Worm (Caenorhabditis elegans) whole organism, young adult: ENCODE measurements around the gene nhr-146.

Experiments used
- B0019.2 ChIP-seq: fragments of 200-800 bp; sonication (Bioruptor generic); conservative IDR thresholded peaks from 2 replicates; pipeline ENCODE4 v1.3.6; 2022; ENCODE audit warnings: missing genetic modification reagents, missing genetic modification characterization, missing compliant biosample characterization
- B0035.1 ChIP-seq: sonication (generic microtip); optimal IDR thresholded peaks from 2 replicates; lab custom pipeline; 2016; ENCODE audit warnings: missing genetic modification characterization, mild to moderate bottlenecking, missing compliant biosample characterization, missing genotype, missing genetic modification reagents
- F10E7.11 ChIP-seq: sonication (generic microtip); optimal IDR thresholded peaks from 2 replicates; lab custom pipeline; 2017; ENCODE audit warnings: mild to moderate bottlenecking, missing genetic modification characterization, moderate library complexity, missing compliant biosample characterization
- F22D6.2 ChIP-seq: sonication (generic microtip); optimal IDR thresholded peaks from 2 replicates; lab custom pipeline; 2016; ENCODE audit warnings: mild to moderate bottlenecking, missing genetic modification characterization, missing compliant biosample characterization
- F33H1.4 ChIP-seq: fragments of 200-800 bp; sonication (Bioruptor generic); IDR thresholded peaks from 2 replicates; pipeline ENCODE4 v1.3.6; 2022; ENCODE audit warnings: missing genetic modification reagents, missing genetic modification characterization, missing compliant biosample characterization
- F57A8.1 ChIP-seq: fragments of 200-800 bp; sonication (Bioruptor generic); optimal IDR thresholded peaks from 2 replicates; lab custom pipeline; 2018; ENCODE audit warnings: mild to moderate bottlenecking, missing genetic modification characterization, moderate library complexity, missing compliant biosample characterization
- K11D2.4 ChIP-seq: fragments of 200-800 bp; sonication (Bioruptor generic); IDR thresholded peaks from 2 replicates; pipeline ENCODE4 v1.3.6; 2022; ENCODE audit warnings: missing genetic modification reagents, missing genetic modification characterization, missing compliant biosample characterization
- T07F8.4 ChIP-seq: sonication (generic microtip); optimal IDR thresholded peaks from 2 replicates; lab custom pipeline; 2016; ENCODE audit warnings: mild to moderate bottlenecking, missing genetic modification characterization, moderate library complexity, missing compliant biosample characterization
- Y67H2A.10 ChIP-seq: fragments of 200-800 bp; sonication (Bioruptor generic); conservative IDR thresholded peaks from 2 replicates; pipeline ENCODE4 v1.3.6; 2022; ENCODE audit warnings: missing genetic modification reagents, missing genetic modification characterization, missing compliant biosample characterization
- Y79H2A.3 ChIP-seq: fragments of 200-800 bp; sonication (Bioruptor generic); conservative IDR thresholded peaks from 2 replicates; pipeline ENCODE4 v1.3.6; 2022; ENCODE audit warnings: missing genetic modification reagents, missing genetic modification characterization, missing compliant biosample characterization
- Y95B8A.8 ChIP-seq: fragments of 200-800 bp; sonication (Bioruptor generic); IDR thresholded peaks from 2 replicates; pipeline ENCODE4 v1.3.6; 2022; ENCODE audit warnings: missing genetic modification reagents, missing genetic modification characterization, missing compliant biosample characterization
- ama-1 ChIP-seq, 3 experiments: fragments of 150-350 bp in 1 of 3; sonication (generic microtip) in 2 of 3; optimal IDR thresholded peaks; 2 replicates each; lab custom pipeline; 2014 to 2018; ENCODE audit warnings: missing biosample characterization in 2 of 3, missing genetic modification characterization in 2 of 3, missing genetic modification reagents in 2 of 3
- aptf-3 ChIP-seq: fragments of 200-800 bp; sonication (Bioruptor generic); IDR thresholded peaks from 2 replicates; pipeline ENCODE4 v1.3.6; 2022; ENCODE audit warnings: missing genetic modification characterization, missing compliant biosample characterization
- attf-3 ChIP-seq: fragments of 200-800 bp; sonication (Bioruptor generic); conservative IDR thresholded peaks from 2 replicates; pipeline ENCODE4 v1.3.6; 2022; ENCODE audit warnings: missing genetic modification reagents, missing genetic modification characterization, missing compliant biosample characterization
- attf-5 ChIP-seq: fragments of 200-800 bp; sonication (Bioruptor generic); optimal IDR thresholded peaks from 2 replicates; lab custom pipeline; 2018; ENCODE audit warnings: mild to moderate bottlenecking, missing genetic modification characterization, missing compliant biosample characterization
- bed-2 ChIP-seq: fragments of 200-800 bp; sonication (Bioruptor generic); IDR thresholded peaks from 2 replicates; pipeline ENCODE4 v1.3.6; 2022; ENCODE audit warnings: missing genetic modification reagents, missing genetic modification characterization, missing compliant biosample characterization
- ccch-3 ChIP-seq: fragments of 200-800 bp; sonication (Bioruptor generic); optimal IDR thresholded peaks from 2 replicates; lab custom pipeline; 2018; ENCODE audit warnings: mild to moderate bottlenecking, missing genetic modification characterization, missing compliant biosample characterization
- die-1 ChIP-seq: sonication (generic microtip); optimal IDR thresholded peaks from 2 replicates; lab custom pipeline; 2016; ENCODE audit warnings: missing genotype, mild to moderate bottlenecking, missing genetic modification characterization, missing compliant biosample characterization
- efl-1 ChIP-seq: fragments of 150-350 bp; optimal IDR thresholded peaks from 2 replicates; lab custom pipeline; 2014; ENCODE audit warnings: missing biosample characterization, missing genetic modification reagents, missing genetic modification characterization
- ekl-4 ChIP-seq: fragments of 200-800 bp; sonication (Bioruptor generic); IDR thresholded peaks from 2 replicates; pipeline ENCODE4 v1.3.6; 2022; ENCODE audit warnings: missing genetic modification reagents, missing genetic modification characterization, missing compliant biosample characterization
- hlh-12 ChIP-seq: sonication (generic microtip); optimal IDR thresholded peaks from 2 replicates; lab custom pipeline; 2016; ENCODE audit warnings: missing genetic modification characterization, missing compliant biosample characterization
- hmg-20 ChIP-seq: fragments of 200-800 bp; sonication (Bioruptor generic); IDR thresholded peaks from 2 replicates; pipeline ENCODE4 v1.3.6; 2022; ENCODE audit warnings: missing genetic modification reagents, missing genetic modification characterization, missing compliant biosample characterization
- hrde-1 ChIP-seq: sonication (generic microtip); optimal IDR thresholded peaks from 2 replicates; lab custom pipeline; 2016; ENCODE audit warnings: missing genetic modification characterization, mild to moderate bottlenecking, missing compliant biosample characterization, moderate library complexity, missing genotype, missing genetic modification reagents, borderline replicate concordance
- hsf-1 ChIP-seq: fragments of 200-800 bp; sonication (Bioruptor generic); IDR thresholded peaks from 2 replicates; pipeline ENCODE4 v1.3.6; 2022; ENCODE audit warnings: missing genetic modification reagents, missing genetic modification characterization, missing compliant biosample characterization
- lir-1 ChIP-seq: fragments of 200-800 bp; sonication (Bioruptor generic); conservative IDR thresholded peaks from 2 replicates; pipeline ENCODE4 v1.3.6; 2022; ENCODE audit warnings: missing genetic modification reagents, missing genetic modification characterization, missing compliant biosample characterization
- madf-3 ChIP-seq: fragments of 200-800 bp; sonication (Bioruptor generic); IDR thresholded peaks from 2 replicates; pipeline ENCODE4 v1.3.6; 2022; ENCODE audit warnings: missing genetic modification reagents, missing genetic modification characterization, missing compliant biosample characterization
- mcd-1 ChIP-seq: fragments of 200-800 bp; sonication (Bioruptor generic); IDR thresholded peaks from 2 replicates; pipeline ENCODE4 v1.3.6; 2022; ENCODE audit warnings: missing genetic modification reagents, missing genetic modification characterization, missing compliant biosample characterization
- mes-4 ChIP-seq: sonication (generic microtip); optimal IDR thresholded peaks from 2 replicates; lab custom pipeline; 2016; ENCODE audit warnings: missing genotype, missing genetic modification characterization, missing compliant biosample characterization
- nfya-1 ChIP-seq: sonication (generic microtip); optimal IDR thresholded peaks from 2 replicates; lab custom pipeline; 2017; ENCODE audit warnings: antibody characterized with exemption, missing compliant biosample characterization, missing genetic modification characterization, borderline replicate concordance; ENCODE audit not compliant: insufficient read depth
- nfya-2 ChIP-seq: fragments of 200-800 bp; sonication (Bioruptor generic); IDR thresholded peaks from 2 replicates; pipeline ENCODE4 v1.3.6; 2022; ENCODE audit warnings: missing genetic modification reagents, missing genetic modification characterization, missing compliant biosample characterization
- nhr-120 ChIP-seq: fragments of 200-800 bp; sonication (Bioruptor generic); IDR thresholded peaks from 2 replicates; pipeline ENCODE4 v1.3.6; 2022; ENCODE audit warnings: missing genetic modification characterization, missing compliant biosample characterization
- nhr-179 ChIP-seq: sonication (generic microtip); optimal IDR thresholded peaks from 2 replicates; lab custom pipeline; 2016; ENCODE audit warnings: mild to moderate bottlenecking, missing genetic modification characterization, missing compliant biosample characterization
- nhr-90 ChIP-seq: sonication (generic microtip); optimal IDR thresholded peaks from 2 replicates; lab custom pipeline; 2016; ENCODE audit warnings: missing genotype, mild to moderate bottlenecking, missing genetic modification characterization, missing compliant biosample characterization
- pbrm-1 ChIP-seq: fragments of 200-800 bp; sonication (Bioruptor generic); IDR thresholded peaks from 2 replicates; pipeline ENCODE4 v1.3.6; 2022; ENCODE audit warnings: missing genetic modification reagents, missing genetic modification characterization, missing compliant biosample characterization
- snpc-1.3 ChIP-seq: sonication (generic microtip); optimal IDR thresholded peaks from 2 replicates; lab custom pipeline; 2017; ENCODE audit warnings: missing genetic modification characterization, mild to moderate bottlenecking, missing compliant biosample characterization, antibody characterized with exemption, moderate library complexity, missing genotype, missing genetic modification reagents; ENCODE audit not compliant: insufficient read depth
- snpc-3.4 ChIP-seq: sonication (generic microtip); optimal IDR thresholded peaks from 2 replicates; lab custom pipeline; 2017; ENCODE audit warnings: missing genetic modification characterization, mild to moderate bottlenecking, missing compliant biosample characterization, antibody characterized with exemption, moderate library complexity, missing genotype, missing genetic modification reagents
- tbx-9 ChIP-seq: sonication (generic microtip); optimal IDR thresholded peaks from 2 replicates; lab custom pipeline; 2016; ENCODE audit warnings: borderline replicate concordance, missing genetic modification characterization, inconsistent platforms, missing compliant biosample characterization
- ztf-28 ChIP-seq: fragments of 200-800 bp; sonication (Bioruptor generic); IDR thresholded peaks from 2 replicates; pipeline ENCODE4 v1.3.6; 2022; ENCODE audit warnings: missing genetic modification reagents, missing genetic modification characterization, missing compliant biosample characterization
- ztf-3 ChIP-seq: fragments of 200-800 bp; sonication (Bioruptor generic); optimal IDR thresholded peaks from 2 replicates; lab custom pipeline; 2018; ENCODE audit warnings: mild to moderate bottlenecking, missing genetic modification characterization, missing compliant biosample characterization

nhr-146 gene

DNA sequence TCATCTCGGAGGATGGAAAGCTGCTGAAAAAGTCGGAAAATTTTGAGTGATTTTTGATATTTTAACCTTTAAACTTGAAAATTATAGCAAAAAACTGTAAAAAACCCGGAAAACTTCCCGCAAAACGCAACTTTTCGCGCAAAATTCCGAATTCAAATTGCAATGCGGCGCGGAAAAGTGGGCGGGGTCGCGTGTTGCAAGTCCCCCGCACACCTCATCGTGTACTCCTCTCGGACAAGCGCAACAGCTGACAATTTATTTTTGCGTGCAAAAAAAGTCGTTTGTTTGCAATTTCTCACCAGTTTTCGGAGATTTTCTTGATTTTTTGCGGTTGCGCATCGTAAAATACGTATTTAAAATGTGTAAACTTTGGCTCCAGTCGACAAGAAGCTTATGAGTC is 30.8 kb upstream of the nhr-146 start, which contains the start of gene npp-8 (continued):
- no peak for TF ChIP-seq ccch-3
- TF ChIP-seq nhr-90 = peak; percentile 24
- no peak for TF ChIP-seq B0035.1 (tag; lab: Kevin White, UChicago)
- peak; percentile 86 for TF ChIP-seq pbrm-1
- TF ChIP-seq attf-5 (GFP tag; lab: Kevin White, UChicago) = peak; percentile 96
- 0 out of 2 replicates have a peak, but pooled peaks have one; percentile 25 for TF ChIP-seq B0019.2 (GFP tag; lab: Robert Waterston, UW)
- TF ChIP-seq nfya-2 (GFP tag; lab: Robert Waterston, UW) = no peak
- no peak for TF ChIP-seq nhr-120 (GFP tag; lab: Robert Waterston, UW)
- peak; percentile 67; the same call in 1 of the 2 replicates for TF ChIP-seq ztf-28 (GFP tag; lab: Robert Waterston, UW)
- TF ChIP-seq hrde-1 (tag; lab: Kevin White, UChicago) = peak; percentile 57
- TF ChIP-seq madf-3 (GFP tag; lab: Robert Waterston, UW) = peak; percentile 75; the same call in 1 of the 2 replicates
- peak; percentile 83 for TF ChIP-seq snpc-1.3 (tag; lab: Kevin White, UChicago)
- peak; percentile 58 for TF ChIP-seq hsf-1 (GFP tag; lab: Robert Waterston, UW)
- TF ChIP-seq F10E7.11 (tag; lab: Kevin White, UChicago) = peak; percentile 48
- TF ChIP-seq lir-1 (GFP tag; lab: Robert Waterston, UW) = no peak; the same call in 1 of the 2 replicates
- TF ChIP-seq Y79H2A.3 (GFP tag; lab: Robert Waterston, UW) = no peak
- no peak for TF ChIP-seq ztf-3 (GFP tag; lab: Kevin White, UChicago)
- TF ChIP-seq ekl-4 (GFP tag; lab: Robert Waterston, UW) = peak; percentile 80
- 0 out of 2 replicates have a peak, but pooled peaks have one; percentile 31 for TF ChIP-seq aptf-3 (GFP tag; lab: Robert Waterston, UW)
- TF ChIP-seq die-1 (tag; lab: Kevin White, UChicago) = peak; percentile 19
- TF ChIP-seq ama-1 (optimal IDR thresholded peaks at IDR 0.05; lab: Kevin White, UChicago) = no peak
- TF ChIP-seq ama-1 (GFP tag; optimal IDR thresholded peaks at IDR 0.05; lab: Kevin White, UChicago) = no peak
- peak; percentile 58 for TF ChIP-seq snpc-3.4 (tag; lab: Kevin White, UChicago)
- no peak for TF ChIP-seq hlh-12
- TF ChIP-seq K11D2.4 (GFP tag; lab: Robert Waterston, UW) = peak; percentile 69
- TF ChIP-seq T07F8.4 = no peak
- peak; percentile 90 for TF ChIP-seq mcd-1
- TF ChIP-seq nhr-179 = no peak
- TF ChIP-seq nfya-1 = no peak
- TF ChIP-seq mes-4 (tag; lab: Kevin White, UChicago) = no peak
- peak; percentile 76 for TF ChIP-seq Y67H2A.10
- TF ChIP-seq F22D6.2 (tag; lab: Kevin White, UChicago) = peak; percentile 31
- TF ChIP-seq F57A8.1 (GFP tag; lab: Kevin White, UChicago) = no peak
- TF ChIP-seq, all 124 proteins: peak for 81

- TF ChIP-seq tbx-9 (tag; lab: Kevin White, UChicago) = no peak
- TF ChIP-seq hmg-20 = no peak
- no peak for TF ChIP-seq Y95B8A.8 (GFP tag; lab: Robert Waterston, UW)
- no peak for TF ChIP-seq mcd-1
Observed at ce11 chrIV:1597018-1597417, 29.6 kb upstream of the nhr-146 start, which contains the start of gene ced-2. TSS of gene ced-2 (plus strand) at chrIV:1597318.

DNA sequence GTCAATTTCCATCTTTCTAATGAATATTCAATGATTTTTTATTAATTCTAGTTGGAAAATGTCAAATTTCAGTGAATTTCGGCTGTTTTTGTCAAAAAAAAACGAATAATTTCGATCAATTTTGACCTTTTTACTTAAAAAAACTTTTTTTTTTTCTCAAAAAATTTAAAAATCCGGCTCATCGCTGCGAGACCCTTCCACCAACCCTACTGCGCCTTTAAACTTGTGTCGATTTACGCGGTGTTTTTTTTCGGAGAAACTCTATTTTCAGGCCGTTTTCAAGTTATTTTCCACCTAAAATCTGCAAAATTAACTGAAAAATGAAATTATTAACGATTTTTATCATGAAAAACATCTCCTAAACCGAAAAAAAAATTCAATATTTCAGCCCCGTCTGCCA is 25.8 kb upstream of the nhr-146 start:
- TF ChIP-seq bed-2 (GFP tag; lab: Robert Waterston, UW) (no peak), attf-3 (GFP tag; lab: Robert Waterston, UW) (no peak), efl-1 (GFP tag; lab: Kevin White, UChicago) (no peak), F33H1.4 (GFP tag; lab: Robert Waterston, UW) (peak; percentile 67)
